Fruit fly (Drosophila melanogaster) whole organism, prepupa: Measurements from ENCODE around the gene CG6420.

ENCODE experiments used
- Blimp-1 ChIP-seq: fragments of 200-800 bp; sonication (Bioruptor generic); optimal IDR thresholded peaks from 3 replicates; lab custom pipeline; 2017; ENCODE audit warnings: missing biosample characterization, missing genetic modification characterization, mild to moderate bottlenecking, moderate library complexity, missing genetic modification reagents
- CG10631 ChIP-seq: fragments of 200-800 bp; sonication (Bioruptor generic); optimal IDR thresholded peaks from 2 replicates; lab custom pipeline; 2016; ENCODE audit warnings: missing biosample characterization, missing genetic modification characterization
- CG10669 ChIP-seq: fragments of 200-800 bp; sonication (Bioruptor generic); optimal IDR thresholded peaks from 3 replicates; lab custom pipeline; 2018; ENCODE audit warnings: missing biosample characterization, mild to moderate bottlenecking, missing genetic modification characterization, moderate library complexity
- CG11294 ChIP-seq: fragments of 200-800 bp; sonication (Bioruptor generic); IDR thresholded peaks from 2 replicates; pipeline ENCODE4 v1.3.6; 2022; ENCODE audit warnings: missing biosample characterization, missing genetic modification characterization
- CG11902 ChIP-seq: fragments of 200-800 bp; sonication (Bioruptor generic); optimal IDR thresholded peaks from 3 replicates; lab custom pipeline; 2016; ENCODE audit warnings: missing biosample characterization, missing genetic modification characterization
- CG15336 ChIP-seq: fragments of 200-800 bp; sonication (Bioruptor generic); IDR thresholded peaks from 2 replicates; pipeline ENCODE4 v1.3.6; 2022; ENCODE audit warnings: missing biosample characterization, missing genetic modification characterization
- CG1621 ChIP-seq: fragments of 200-800 bp; sonication (Bioruptor generic); optimal IDR thresholded peaks from 3 replicates; lab custom pipeline; 2018; ENCODE audit warnings: missing biosample characterization, mild to moderate bottlenecking, missing genetic modification characterization
- CG16779 ChIP-seq: fragments of 200-800 bp; sonication (Bioruptor generic); optimal IDR thresholded peaks from 3 replicates; lab custom pipeline; 2017; ENCODE audit warnings: missing biosample characterization, mild to moderate bottlenecking, missing genetic modification characterization
- CG31627 ChIP-seq: fragments of 200-800 bp; sonication (Bioruptor generic); optimal IDR thresholded peaks from 3 replicates; lab custom pipeline; 2016; ENCODE audit warnings: missing biosample characterization, missing genetic modification characterization
- CG34406 ChIP-seq: fragments of 200-800 bp; sonication (Bioruptor generic); optimal IDR thresholded peaks from 3 replicates; lab custom pipeline; 2016; ENCODE audit warnings: missing biosample characterization, missing genetic modification characterization
- CG3919 ChIP-seq: fragments of 200-800 bp; sonication (Bioruptor generic); optimal IDR thresholded peaks from 3 replicates; lab custom pipeline; 2016; ENCODE audit warnings: missing biosample characterization, missing genetic modification characterization
- CG4318 ChIP-seq: fragments of 200-800 bp; sonication (Bioruptor generic); optimal IDR thresholded peaks from 3 replicates; lab custom pipeline; 2017; ENCODE audit warnings: missing biosample characterization, mild to moderate bottlenecking, missing genetic modification characterization
- CG6163 ChIP-seq: fragments of 200-800 bp; sonication (Bioruptor generic); IDR thresholded peaks from 3 replicates; pipeline ENCODE4 v1.3.6; 2022; ENCODE audit warnings: missing biosample characterization, missing genetic modification characterization
- CG6276 ChIP-seq: fragments of 200-800 bp; sonication (Bioruptor generic); optimal IDR thresholded peaks from 2 replicates; lab custom pipeline; 2017; ENCODE audit warnings: missing biosample characterization, mild to moderate bottlenecking, missing genetic modification characterization
- CG6808 ChIP-seq: fragments of 200-800 bp; sonication (Bioruptor generic); optimal IDR thresholded peaks from 3 replicates; lab custom pipeline; 2017; ENCODE audit warnings: missing biosample characterization, missing genetic modification characterization, mild to moderate bottlenecking, moderate library complexity, missing genetic modification reagents
- CG6854 ChIP-seq: fragments of 200-800 bp; sonication (Bioruptor generic); optimal IDR thresholded peaks from 2 replicates; lab custom pipeline; 2017; ENCODE audit warnings: missing biosample characterization, mild to moderate bottlenecking, missing genetic modification characterization
- CG7368 ChIP-seq: fragments of 200-800 bp; sonication (Bioruptor generic); optimal IDR thresholded peaks from 3 replicates; lab custom pipeline; 2016; ENCODE audit warnings: missing biosample characterization, missing genetic modification characterization
- CG8119 ChIP-seq: fragments of 200-800 bp; sonication (Bioruptor generic); IDR thresholded peaks from 3 replicates; pipeline ENCODE4 v1.3.6; 2022; ENCODE audit warnings: missing biosample characterization, missing genetic modification characterization
- CG8632 ChIP-seq: fragments of 200-800 bp; sonication (Bioruptor generic); optimal IDR thresholded peaks from 3 replicates; lab custom pipeline; 2016; ENCODE audit warnings: missing biosample characterization, missing genetic modification characterization
- CG9139 ChIP-seq: fragments of 200-800 bp; sonication (Bioruptor generic); optimal IDR thresholded peaks from 3 replicates; lab custom pipeline; 2017; ENCODE audit warnings: missing biosample characterization, mild to moderate bottlenecking, missing genetic modification characterization
- Eip75B ChIP-seq: fragments of 200-800 bp; sonication (Bioruptor generic); optimal IDR thresholded peaks from 3 replicates; lab custom pipeline; 2016; ENCODE audit warnings: missing biosample characterization, missing genetic modification characterization
- Eip78C ChIP-seq: fragments of 200-800 bp; sonication (Bioruptor generic); peaks from one replicate; lab custom pipeline; 2016; ENCODE audit warnings: missing biosample characterization, missing genetic modification characterization
- Eip93F ChIP-seq: fragments of 200-800 bp; sonication (Bioruptor generic); optimal IDR thresholded peaks from 2 replicates; lab custom pipeline; 2016; ENCODE audit warnings: missing biosample characterization, mild to moderate bottlenecking, missing genetic modification characterization
- Ets21C ChIP-seq: fragments of 200-800 bp; sonication (Bioruptor generic); optimal IDR thresholded peaks from 3 replicates; lab custom pipeline; 2016; ENCODE audit warnings: missing biosample characterization, missing genetic modification characterization
- Ets96B ChIP-seq: fragments of 200-800 bp; optimal IDR thresholded peaks from 2 replicates; lab custom pipeline; 2019; ENCODE audit warnings: missing biosample characterization, mild to moderate bottlenecking, missing genetic modification characterization, moderate library complexity
- Hr4 ChIP-seq: fragments of 200-800 bp; sonication (Bioruptor generic); optimal IDR thresholded peaks from 3 replicates; lab custom pipeline; 2016; ENCODE audit warnings: missing biosample characterization, missing genetic modification characterization
- Lpt ChIP-seq: fragments of 200-800 bp; sonication (Bioruptor generic); optimal IDR thresholded peaks from 3 replicates; lab custom pipeline; 2016; ENCODE audit warnings: missing biosample characterization, missing genetic modification characterization
- OdsH ChIP-seq: fragments of 200-800 bp; sonication (Bioruptor generic); optimal IDR thresholded peaks from 3 replicates; lab custom pipeline; 2016; ENCODE audit warnings: missing biosample characterization, missing genetic modification characterization
- Smox ChIP-seq: fragments of 200-800 bp; sonication (Bioruptor generic); optimal IDR thresholded peaks from 3 replicates; lab custom pipeline; 2016; ENCODE audit warnings: missing biosample characterization, missing genetic modification characterization
- Sox102F ChIP-seq: fragments of 200-800 bp; sonication (Bioruptor generic); optimal IDR thresholded peaks from 2 replicates; lab custom pipeline; 2016; ENCODE audit warnings: missing biosample characterization, mild to moderate bottlenecking, missing genetic modification characterization
- Sox15 ChIP-seq: fragments of 200-800 bp; sonication (Bioruptor generic); optimal IDR thresholded peaks from 3 replicates; lab custom pipeline; 2016; ENCODE audit warnings: missing biosample characterization, missing genetic modification characterization
- achi ChIP-seq: fragments of 200-800 bp; sonication (Bioruptor generic); optimal IDR thresholded peaks from 3 replicates; lab custom pipeline; 2016; ENCODE audit warnings: missing biosample characterization, missing genetic modification characterization
- acj6 ChIP-seq: fragments of 200-800 bp; sonication (Bioruptor generic); optimal IDR thresholded peaks from 3 replicates; lab custom pipeline; 2016; ENCODE audit warnings: missing biosample characterization, missing genetic modification characterization
- cyc ChIP-seq: fragments of 200-800 bp; sonication (Bioruptor generic); optimal IDR thresholded peaks from 3 replicates; lab custom pipeline; 2016; ENCODE audit warnings: missing biosample characterization, missing genetic modification characterization
- dac ChIP-seq: fragments of 200-800 bp; sonication (Bioruptor generic); optimal IDR thresholded peaks from 2 replicates; lab custom pipeline; 2017; ENCODE audit warnings: missing biosample characterization, mild to moderate bottlenecking, missing genetic modification characterization
- dsx ChIP-seq: fragments of 200-800 bp; optimal IDR thresholded peaks from 3 replicates; lab custom pipeline; 2019; ENCODE audit warnings: missing biosample characterization, mild to moderate bottlenecking, missing genetic modification characterization, moderate library complexity; ENCODE audit not compliant: poor library complexity, severe bottlenecking
- esn ChIP-seq: fragments of 200-800 bp; sonication (Bioruptor generic); optimal IDR thresholded peaks from 2 replicates; lab custom pipeline; 2016; ENCODE audit warnings: missing biosample characterization, mild to moderate bottlenecking, missing genetic modification characterization, moderate library complexity
- fd59A ChIP-seq: fragments of 200-800 bp; sonication (Bioruptor generic); optimal IDR thresholded peaks from 2 replicates; lab custom pipeline; 2017; ENCODE audit warnings: missing biosample characterization, mild to moderate bottlenecking, missing genetic modification characterization, missing genetic modification reagents
- fd85E ChIP-seq: fragments of 200-800 bp; sonication (Bioruptor generic); optimal IDR thresholded peaks from 3 replicates; lab custom pipeline; 2016; ENCODE audit warnings: missing biosample characterization, missing genetic modification characterization
- fkh ChIP-seq: fragments of 200-800 bp; sonication (Bioruptor generic); optimal IDR thresholded peaks from 3 replicates; lab custom pipeline; 2017; ENCODE audit warnings: missing biosample characterization, mild to moderate bottlenecking, missing genetic modification characterization, moderate library complexity
- lz ChIP-seq: fragments of 200-800 bp; sonication (Bioruptor generic); optimal IDR thresholded peaks from 3 replicates; lab custom pipeline; 2016; ENCODE audit warnings: missing biosample characterization, missing genetic modification characterization
- net ChIP-seq: fragments of 200-800 bp; sonication (Bioruptor generic); optimal IDR thresholded peaks from 3 replicates; lab custom pipeline; 2016; ENCODE audit warnings: missing biosample characterization, missing genetic modification characterization
- pdm3 ChIP-seq: fragments of 200-800 bp; sonication (Bioruptor generic); optimal IDR thresholded peaks from 3 replicates; lab custom pipeline; 2016; ENCODE audit warnings: missing biosample characterization, missing genetic modification characterization
- ss ChIP-seq, 2 experiments: fragments of 200-800 bp; sonication (Bioruptor generic); optimal IDR thresholded peaks; 2 replicates in 1 of 2; 3 replicates in 1 of 2; lab custom pipeline; 2017 to 2018; ENCODE audit warnings: mild to moderate bottlenecking in 2 of 2, missing biosample characterization in 2 of 2, missing genetic modification characterization in 2 of 2, moderate library complexity in 1 of 2
- svp ChIP-seq: fragments of 200-800 bp; sonication (Bioruptor generic); peaks from one replicate; lab custom pipeline; 2016; ENCODE audit warnings: missing biosample characterization, missing genetic modification characterization

Gene CG6420

dm6 chr3R:26727014-26727413 lies 2.0 kb upstream of the CG6420 start, which contains the start of gene CG14246:
TSS of gene CG14246 (plus strand) at chr3R:26727314.
- TF ChIP-seq CG4318 (no peak), Ets21C (GFP tag; lab: Kevin White, UChicago) (no peak), Eip93F (GFP tag; lab: Kevin White, UChicago) (no peak), CG15336 (no peak), CG34406 (GFP tag; lab: Kevin White, UChicago) (no peak), CG16779 (tag; lab: Kevin White, UChicago) (no peak), Sox15 (GFP tag; lab: Kevin White, UChicago) (no peak), net (GFP tag; lab: Kevin White, UChicago) (no peak), cyc (no peak), CG9139 (GFP tag; lab: Kevin White, UChicago) (no peak), dsx (no peak)

- TF ChIP-seq Ets96B (tag; lab: Kevin White, UChicago), result no peak
- no peak for TF ChIP-seq CG10631
- no peak for TF ChIP-seq achi (GFP tag; lab: Kevin White, UChicago)
- TF ChIP-seq CG31627 (GFP tag; lab: Kevin White, UChicago), result no peak
- no peak for TF ChIP-seq Hr4 (GFP tag; lab: Kevin White, UChicago)
- TF ChIP-seq fd85E, result no peak
- no peak for TF ChIP-seq esn
- TF ChIP-seq Sox102F (GFP tag; lab: Kevin White, UChicago), result no peak
- TF ChIP-seq ss (GFP tag; optimal IDR thresholded peaks at IDR 0.05; lab: Kevin White, UChicago), result no peak
- TF ChIP-seq CG11294 (GFP tag; lab: Robert Waterston, UW), result no peak
- TF ChIP-seq CG6854 (GFP tag; lab: Kevin White, UChicago), result no peak
Measured at dm6 chr3R:26725833-26726232, 817 bp upstream of the CG6420 start, which contains the start of gene CG14244. TSS of gene CG14244 (plus strand) at chr3R:26726133.

- TF ChIP-seq ss (GFP tag; optimal IDR thresholded peaks at IDR 0.05; lab: Kevin White, UChicago), result no peak
- TF ChIP-seq CG1621 (tag; lab: Kevin White, UChicago), result peak; percentile 87
Measured at dm6 chr3R:26717864-26718263, 7.2 kb downstream of the CG6420 start, which contains the start of gene Yif1. TSS of gene Yif1 (plus strand) at chr3R:26717871.

dm6 chr3R:26717295-26717694 lies 7.7 kb downstream of the CG6420 start, which contains the start of gene CG6425:
TSS of gene CG6425 (minus strand) at chr3R:26717389.
- TF ChIP-seq fd59A (GFP tag; lab: Kevin White, UChicago) (no peak), Sox15 (GFP tag; lab: Kevin White, UChicago) (no peak), lz (GFP tag; lab: Kevin White, UChicago) (peak; percentile 18), CG34406 (GFP tag; lab: Kevin White, UChicago) (no peak), CG10631 (no peak), CG11902 (GFP tag; lab: Kevin White, UChicago) (peak; percentile 25), CG9139 (GFP tag; lab: Kevin White, UChicago) (no peak), ss (GFP tag; optimal IDR thresholded peaks at IDR 0.05; lab: Kevin White, UChicago) (no peak), CG6854 (GFP tag; lab: Kevin White, UChicago) (no peak), CG1621 (tag; lab: Kevin White, UChicago) (no peak), svp (peak; percentile 52), CG10669 (GFP tag; lab: Kevin White, UChicago) (no peak), OdsH (GFP tag; lab: Kevin White, UChicago) (no peak), CG7368 (GFP tag; lab: Kevin White, UChicago) (no peak), pdm3 (peak; percentile 35), CG16779 (tag; lab: Kevin White, UChicago) (no peak), fkh (GFP tag; lab: Kevin White, UChicago) (no peak), CG31627 (GFP tag; lab: Kevin White, UChicago) (peak; percentile 61), Hr4 (GFP tag; lab: Kevin White, UChicago) (no peak), Eip75B (GFP tag; lab: Kevin White, UChicago) (no peak), CG8119 (GFP tag; lab: Robert Waterston, UW) (peak; percentile 41; the same call in 2 of the 3 replicates), acj6 (GFP tag; lab: Kevin White, UChicago) (no peak), CG6808 (GFP tag; lab: Kevin White, UChicago) (peak; percentile 12), CG6276 (no peak), Lpt (no peak), Sox102F (GFP tag; lab: Kevin White, UChicago) (no peak), Eip78C (peak; percentile 35), dac (GFP tag; lab: Kevin White, UChicago) (peak; percentile 19), CG3919 (GFP tag; lab: Kevin White, UChicago) (no peak), Blimp-1 (GFP tag; lab: Kevin White, UChicago) (no peak), Smox (GFP tag; lab: Kevin White, UChicago) (no peak), fd85E (no peak), Eip93F (GFP tag; lab: Kevin White, UChicago) (no peak), CG8632 (GFP tag; lab: Kevin White, UChicago) (no peak), CG6163 (GFP tag; lab: Robert Waterston, UW) (no peak)
